Fruit fly (Drosophila melanogaster) whole organism, embryonic: ENCODE results near the gene CG31740.

Experiments
- ATbp ChIP-seq: fragments of 200-800 bp; sonication (Bioruptor generic); optimal IDR thresholded peaks from 2 replicates; lab custom pipeline; 2017; ENCODE audit warnings: missing biosample characterization, mild to moderate bottlenecking, missing genetic modification characterization, missing genetic modification reagents
- C15 ChIP-seq: fragments of 200-800 bp; sonication (Bioruptor generic); IDR thresholded peaks from 3 replicates; pipeline ENCODE4 v1.3.6; 2022; ENCODE audit warnings: missing biosample characterization, missing genetic modification characterization
- CG10147 ChIP-seq: fragments of 200-800 bp; sonication (Bioruptor generic); optimal IDR thresholded peaks from 2 replicates; lab custom pipeline; 2019; ENCODE audit warnings: missing biosample characterization, mild to moderate bottlenecking, missing genetic modification characterization, moderate library complexity
- CG10431 ChIP-seq: fragments of 200-800 bp; sonication (Bioruptor generic); optimal IDR thresholded peaks from 3 replicates; lab custom pipeline; 2018; ENCODE audit warnings: missing biosample characterization, mild to moderate bottlenecking, missing genetic modification characterization
- CG12236 ChIP-seq: fragments of 200-800 bp; sonication (Bioruptor generic); optimal IDR thresholded peaks from 2 replicates; lab custom pipeline; 2016; ENCODE audit warnings: missing biosample characterization, missing genetic modification characterization
- CG13123 ChIP-seq: fragments of 200-800 bp; sonication (Bioruptor generic); optimal IDR thresholded peaks from 2 replicates; lab custom pipeline; 2016; ENCODE audit warnings: missing biosample characterization, missing genetic modification characterization
- CG13296 ChIP-seq: fragments of 200-800 bp; sonication (Bioruptor generic); optimal IDR thresholded peaks from 3 replicates; lab custom pipeline; 2018; ENCODE audit warnings: missing biosample characterization, mild to moderate bottlenecking, missing genetic modification characterization
- CG2116 ChIP-seq: fragments of 200-800 bp; sonication (Bioruptor generic); optimal IDR thresholded peaks from 3 replicates; lab custom pipeline; 2018; ENCODE audit warnings: missing biosample characterization, mild to moderate bottlenecking, missing genetic modification characterization
- CG2120 ChIP-seq: fragments of 200-800 bp; sonication (Bioruptor generic); optimal IDR thresholded peaks from 3 replicates; lab custom pipeline; 2016; ENCODE audit warnings: missing biosample characterization, missing genetic modification characterization
- CG2129 ChIP-seq: fragments of 200-800 bp; sonication (Bioruptor generic); IDR thresholded peaks from 2 replicates; pipeline ENCODE4 v1.3.6; 2022; ENCODE audit warnings: missing biosample characterization, missing genetic modification characterization; ENCODE audit not compliant: partially characterized antibody
- CG31224 ChIP-seq: fragments of 200-800 bp; sonication (Bioruptor generic); IDR thresholded peaks from 2 replicates; pipeline ENCODE4 v1.3.6; 2022; ENCODE audit warnings: missing biosample characterization, missing genetic modification characterization
- CG4404 ChIP-seq: fragments of 200-800 bp; sonication (Bioruptor generic); IDR thresholded peaks from 2 replicates; pipeline ENCODE4 v1.3.6; 2022; ENCODE audit warnings: missing biosample characterization, missing genetic modification characterization
- CG4820 ChIP-seq: fragments of 200-800 bp; sonication (Bioruptor generic); optimal IDR thresholded peaks from 3 replicates; lab custom pipeline; 2016; ENCODE audit warnings: missing biosample characterization, missing genetic modification characterization
- CG6175 ChIP-seq: fragments of 200-800 bp; sonication (Bioruptor generic); IDR thresholded peaks from 3 replicates; pipeline ENCODE4 v1.3.6; 2022; ENCODE audit warnings: missing biosample characterization, missing genetic modification characterization
- CG6791 ChIP-seq: fragments of 200-800 bp; sonication (Bioruptor generic); IDR thresholded peaks from 3 replicates; pipeline ENCODE4 v1.3.6; 2022; ENCODE audit warnings: missing biosample characterization, missing genetic modification characterization; ENCODE audit not compliant: partially characterized antibody
- CG7271 ChIP-seq: fragments of 200-800 bp; sonication (Bioruptor generic); optimal IDR thresholded peaks from 2 replicates; lab custom pipeline; 2018; ENCODE audit warnings: missing biosample characterization, mild to moderate bottlenecking, missing genetic modification characterization, moderate library complexity
- CG9215 ChIP-seq: fragments of 200-800 bp; sonication (Bioruptor generic); IDR thresholded peaks from 2 replicates; pipeline ENCODE4 v1.3.6; 2022; ENCODE audit warnings: missing biosample characterization, missing genetic modification characterization
- CoRest ChIP-seq: fragments of 200-800 bp; sonication (Bioruptor generic); optimal IDR thresholded peaks from 3 replicates; lab custom pipeline; 2018; ENCODE audit warnings: missing biosample characterization, mild to moderate bottlenecking, missing genetic modification characterization, moderate library complexity
- Dip2 ChIP-seq: fragments of 200-800 bp; sonication (Bioruptor generic); IDR thresholded peaks from 2 replicates; pipeline ENCODE4 v1.3.6; 2022; ENCODE audit warnings: missing biosample characterization, missing genetic modification characterization
- Fer2 ChIP-seq: fragments of 200-800 bp; sonication (Bioruptor generic); optimal IDR thresholded peaks from 2 replicates; lab custom pipeline; 2018; ENCODE audit warnings: missing biosample characterization, mild to moderate bottlenecking, missing genetic modification characterization, moderate library complexity
- GATAe ChIP-seq: fragments of 200-800 bp; sonication (Bioruptor generic); conservative IDR thresholded peaks from 2 replicates; pipeline ENCODE4 v1.3.6; 2022; ENCODE audit warnings: missing biosample characterization, missing genetic modification characterization
- Med ChIP-seq: fragments of 200-800 bp; sonication (Bioruptor generic); peaks from one replicate; lab custom pipeline; 2016; ENCODE audit warnings: missing biosample characterization, missing genetic modification characterization, mild to moderate bottlenecking, inconsistent platforms, moderate library complexity
- Rx ChIP-seq: fragments of 200-800 bp; sonication (Bioruptor generic); IDR thresholded peaks from 2 replicates; pipeline ENCODE4 v1.3.6; 2022; ENCODE audit warnings: missing biosample characterization, missing genetic modification characterization
- YL-1 ChIP-seq: fragments of 200-800 bp; sonication (Bioruptor generic); optimal IDR thresholded peaks from 3 replicates; lab custom pipeline; 2017; ENCODE audit warnings: missing biosample characterization, mild to moderate bottlenecking, missing genetic modification characterization
- ab ChIP-seq: fragments of 200-800 bp; sonication (Bioruptor generic); optimal IDR thresholded peaks from 2 replicates; lab custom pipeline; 2016; ENCODE audit warnings: missing biosample characterization, missing genetic modification characterization
- aop ChIP-seq: fragments of 200-800 bp; sonication (Bioruptor generic); IDR thresholded peaks from 2 replicates; pipeline ENCODE4 v1.3.6; 2022; ENCODE audit warnings: missing biosample characterization, missing genetic modification characterization
- bbx ChIP-seq: fragments of 200-800 bp; sonication (Bioruptor generic); IDR thresholded peaks from 2 replicates; pipeline ENCODE4 v1.3.6; 2022; ENCODE audit warnings: missing biosample characterization, missing genetic modification characterization; ENCODE audit not compliant: partially characterized antibody
- bigmax ChIP-seq: fragments of 200-800 bp; sonication (Bioruptor generic); optimal IDR thresholded peaks from 2 replicates; lab custom pipeline; 2018; ENCODE audit warnings: missing biosample characterization, mild to moderate bottlenecking, missing genetic modification characterization
- chif ChIP-seq, 2 experiments: fragments of 200-800 bp; sonication (Bioruptor generic); optimal IDR thresholded peaks; 3 replicates each; lab custom pipeline; 2016; ENCODE audit warnings: missing biosample characterization in 2 of 2, missing genetic modification characterization in 2 of 2
- exex ChIP-seq: fragments of 200-800 bp; sonication (Bioruptor generic); optimal IDR thresholded peaks from 4 replicates; lab custom pipeline; 2018; ENCODE audit warnings: missing biosample characterization, mild to moderate bottlenecking, missing genetic modification characterization, moderate library complexity
- fd96Cb ChIP-seq: fragments of 200-800 bp; sonication (Bioruptor generic); optimal IDR thresholded peaks from 2 replicates; lab custom pipeline; 2018; ENCODE audit warnings: missing biosample characterization, mild to moderate bottlenecking, missing genetic modification characterization, moderate library complexity
- gt ChIP-seq: fragments of 200-800 bp; sonication (Bioruptor generic); IDR thresholded peaks from 2 replicates; pipeline ENCODE4 v1.3.6; 2022; ENCODE audit warnings: missing biosample characterization, missing genetic modification characterization
- lbe ChIP-seq: fragments of 200-800 bp; sonication (Bioruptor generic); optimal IDR thresholded peaks from 2 replicates; lab custom pipeline; 2016; ENCODE audit warnings: missing biosample characterization, mild to moderate bottlenecking, missing genetic modification characterization
- lov ChIP-seq, 2 experiments: fragments of 200-800 bp in 1 of 2; fragments of >200 bp in 1 of 2; sonication (Bioruptor generic) in 1 of 2; IDR thresholded peaks in 1 of 2; optimal IDR thresholded peaks in 1 of 2; 2 replicates in 1 of 2; 3 replicates in 1 of 2; pipeline versions ENCODE4 v1.3.6 to Lab custom; 2017 to 2022; ENCODE audit warnings: missing biosample characterization in 1 of 2, missing genetic modification characterization in 1 of 2
- onecut ChIP-seq: fragments of 200-800 bp; sonication (Bioruptor generic); IDR thresholded peaks from 2 replicates; pipeline ENCODE4 v1.3.6; 2022; ENCODE audit warnings: missing biosample characterization, missing genetic modification characterization
- org-1 ChIP-seq: fragments of 200-800 bp; sonication (Bioruptor generic); optimal IDR thresholded peaks from 2 replicates; lab custom pipeline; 2017; ENCODE audit warnings: missing biosample characterization, missing genetic modification characterization
- p53 ChIP-seq: fragments of 200-800 bp; sonication (Bioruptor generic); optimal IDR thresholded peaks from 2 replicates; lab custom pipeline; 2016; ENCODE audit warnings: missing biosample characterization, missing genetic modification characterization
- phol ChIP-seq: fragments of 200-800 bp; sonication (Bioruptor generic); optimal IDR thresholded peaks from 3 replicates; lab custom pipeline; 2018; ENCODE audit warnings: missing biosample characterization, mild to moderate bottlenecking, missing genetic modification characterization, moderate library complexity
- prd ChIP-seq, 3 experiments: fragments of >200 bp in 2 of 3; fragments of 200-800 bp in 1 of 3; sonication (Bioruptor generic) in 1 of 3; optimal IDR thresholded peaks in 2 of 3; IDR thresholded peaks in 1 of 3; 2 replicates in 2 of 3; 3 replicates in 1 of 3; pipeline versions ENCODE4 v1.3.6 to Lab custom; 2017 to 2022; ENCODE audit warnings: missing biosample characterization in 1 of 3, missing genetic modification characterization in 1 of 3
- sqz ChIP-seq: fragments of 200-800 bp; sonication (Bioruptor generic); optimal IDR thresholded peaks from 3 replicates; lab custom pipeline; 2018; ENCODE audit warnings: missing biosample characterization, mild to moderate bottlenecking, missing genetic modification characterization
- stwl ChIP-seq: fragments of 200-800 bp; sonication (Bioruptor generic); optimal IDR thresholded peaks from 3 replicates; lab custom pipeline; 2018; ENCODE audit warnings: missing biosample characterization, mild to moderate bottlenecking, missing genetic modification characterization, moderate library complexity
- sug ChIP-seq: fragments of 200-800 bp; optimal IDR thresholded peaks from 2 replicates; lab custom pipeline; 2019; ENCODE audit warnings: missing biosample characterization, mild to moderate bottlenecking, missing genetic modification characterization, moderate library complexity
- tio ChIP-seq: fragments of 200-800 bp; sonication (Bioruptor generic); optimal IDR thresholded peaks from 2 replicates; lab custom pipeline; 2017; ENCODE audit warnings: missing biosample characterization, missing genetic modification characterization, inconsistent platforms
- tna ChIP-seq: fragments of 200-800 bp; sonication (Bioruptor generic); IDR thresholded peaks from 2 replicates; pipeline ENCODE4 v1.3.6; 2022; ENCODE audit warnings: missing biosample characterization, missing genetic modification characterization; ENCODE audit not compliant: partially characterized antibody
- usp ChIP-seq: fragments of >200 bp; optimal IDR thresholded peaks from 2 replicates; lab custom pipeline; 2017; ENCODE audit warnings: missing biosample characterization, missing genetic modification characterization
- wdn ChIP-seq: fragments of 200-800 bp; sonication (Bioruptor generic); IDR thresholded peaks from 2 replicates; pipeline ENCODE4 v1.3.6; 2022; ENCODE audit warnings: missing biosample characterization, missing genetic modification characterization
- zen ChIP-seq: fragments of 200-800 bp; sonication (Bioruptor generic); optimal IDR thresholded peaks from 3 replicates; lab custom pipeline; 2018; ENCODE audit warnings: missing biosample characterization, mild to moderate bottlenecking, missing genetic modification characterization, moderate library complexity
- zfh1 ChIP-seq: fragments of 200-800 bp; sonication (Bioruptor generic); IDR thresholded peaks from 3 replicates; pipeline ENCODE4 v1.3.6; 2022; ENCODE audit warnings: missing biosample characterization, missing genetic modification characterization

The CG31740 gene

DNA sequence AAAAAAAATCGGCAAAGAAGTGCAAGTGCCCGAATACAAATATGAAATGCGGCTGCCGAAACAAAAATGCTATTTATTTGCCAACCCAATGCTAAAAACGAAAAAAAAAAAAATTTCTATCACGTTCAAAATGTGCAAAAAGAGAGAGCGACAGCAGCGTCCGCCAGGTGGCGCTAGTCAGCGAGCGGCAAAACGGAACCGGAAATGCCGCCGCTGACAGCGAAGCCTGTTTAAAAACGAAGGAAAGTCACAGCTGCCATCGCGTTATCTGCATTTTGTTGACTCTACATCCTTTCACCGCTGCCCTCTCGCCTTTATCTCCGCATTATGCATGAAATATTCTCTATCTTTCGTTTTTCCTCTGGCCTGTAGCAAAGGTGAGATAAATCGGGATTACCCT lies 48.5 kb upstream of the CG31740 start (continued):
- TF ChIP-seq prd (optimal IDR thresholded peaks at IDR 0.05; lab: Kevin White, UChicago): no peak
- peak; percentile 36; the same call in 1 of the 3 replicates for TF ChIP-seq prd (GFP tag; IDR thresholded peaks at IDR 0.05; lab: Robert Waterston, UW)
- TF ChIP-seq gt (GFP tag; lab: Robert Waterston, UW): no peak
- peak; percentile 3 for TF ChIP-seq tio (GFP tag; lab: Kevin White, UChicago)
- no peak for TF ChIP-seq CG31224 (GFP tag; lab: Robert Waterston, UW)
- TF ChIP-seq CG13123 (GFP tag; lab: Kevin White, UChicago): no peak
- no peak for TF ChIP-seq CG2129 (GFP tag; lab: Robert Waterston, UW)
- no peak for TF ChIP-seq sug (tag; lab: Kevin White, UChicago)
- no peak for TF ChIP-seq sqz (GFP tag; lab: Kevin White, UChicago)
- no peak for TF ChIP-seq CG6791 (GFP tag; lab: Robert Waterston, UW)
- TF ChIP-seq bbx (GFP tag; lab: Robert Waterston, UW): no peak
- 0 out of 3 replicates have a peak, but pooled peaks have one; percentile 28 for TF ChIP-seq zfh1 (GFP tag; lab: Robert Waterston, UW)
- TF ChIP-seq CG13296 (GFP tag; lab: Kevin White, UChicago): no peak
- no peak for TF ChIP-seq CG10431 (GFP tag; lab: Kevin White, UChicago)
- TF ChIP-seq stwl (tag; lab: Kevin White, UChicago): peak; percentile 39
- TF ChIP-seq phol (tag; lab: Kevin White, UChicago): no peak
- TF ChIP-seq lov (optimal IDR thresholded peaks at IDR 0.05; lab: Kevin White, UChicago): no peak
- TF ChIP-seq lov (GFP tag; IDR thresholded peaks at IDR 0.05; lab: Robert Waterston, UW): 0 out of 3 replicates have a peak, but pooled peaks have one; percentile 57
- TF ChIP-seq GATAe (GFP tag; lab: Robert Waterston, UW): no peak

DNA sequence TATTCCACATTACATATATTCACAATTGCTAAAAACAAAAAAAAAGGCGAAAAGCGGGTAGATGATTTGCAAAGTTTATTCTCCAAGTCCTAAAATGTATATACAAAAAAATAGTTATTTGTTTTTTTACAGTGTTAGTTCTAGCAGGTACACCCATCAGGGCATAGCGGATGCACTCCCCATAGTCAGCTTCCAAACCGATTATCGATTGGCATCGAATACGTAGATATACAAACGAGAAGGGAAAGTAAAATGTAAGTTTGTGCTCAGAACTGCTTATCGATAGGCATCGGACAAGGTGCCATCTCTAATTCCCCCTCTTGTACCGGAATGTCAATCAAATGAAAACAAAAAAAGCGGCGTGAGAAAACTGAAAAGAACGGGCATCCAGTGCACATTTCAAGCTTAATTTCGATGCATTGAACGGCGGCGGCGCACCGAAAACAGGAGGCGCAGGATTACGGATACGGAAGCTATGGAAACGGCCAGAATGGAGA lies 45.6 kb upstream of the CG31740 start, which contains the start of gene CG5674:
TSS of gene CG5674 (plus strand) at position 309 of the 497 bp plus-strand sequence.
- peak; percentile 40 for TF ChIP-seq CoRest (tag; lab: Kevin White, UChicago)
- TF ChIP-seq onecut (GFP tag; lab: Robert Waterston, UW): peak; percentile 63
- TF ChIP-seq CG9215 (GFP tag; lab: Robert Waterston, UW): peak; percentile 58
- peak; percentile 57 for TF ChIP-seq YL-1 (GFP tag; lab: Kevin White, UChicago)
- TF ChIP-seq fd96Cb (tag; lab: Kevin White, UChicago): peak; percentile 12
- no peak for TF ChIP-seq ATbp (GFP tag; lab: Kevin White, UChicago)
- TF ChIP-seq exex (tag; lab: Kevin White, UChicago): no peak
- TF ChIP-seq CG4820 (GFP tag; lab: Kevin White, UChicago): peak; percentile 30
- TF ChIP-seq zen (tag; lab: Kevin White, UChicago): peak; percentile 31
- TF ChIP-seq CG10147 (GFP tag; lab: Kevin White, UChicago): no peak
- TF ChIP-seq C15: no peak
- no peak for TF ChIP-seq aop
- no peak for TF ChIP-seq CG7271 (tag; lab: Kevin White, UChicago)
- TF ChIP-seq tna (GFP tag; lab: Robert Waterston, UW): peak; percentile 83
- no peak for TF ChIP-seq org-1 (GFP tag; lab: Kevin White, UChicago)
- no peak for TF ChIP-seq Dip2
- no peak for TF ChIP-seq ab (GFP tag; lab: Kevin White, UChicago)
- peak; percentile 53 for TF ChIP-seq p53
- no peak for TF ChIP-seq usp (GFP tag; lab: Kevin White, UChicago)
- TF ChIP-seq wdn (GFP tag; lab: Robert Waterston, UW): no peak; the same call in 1 of the 2 replicates
- TF ChIP-seq CG2120 (GFP tag; lab: Kevin White, UChicago): no peak
- TF ChIP-seq bigmax: no peak
- TF ChIP-seq CG4404 (GFP tag; lab: Robert Waterston, UW): no peak
- TF ChIP-seq CG2116 (GFP tag; lab: Kevin White, UChicago): peak; percentile 82
- no peak for TF ChIP-seq CG12236
- no peak for TF ChIP-seq Fer2
- TF ChIP-seq Med (GFP tag; lab: Kevin White, UChicago): no peak
- TF ChIP-seq CG6175 (GFP tag; lab: Robert Waterston, UW): 0 out of 3 replicates have a peak, but pooled peaks have one; percentile 23
- TF ChIP-seq lbe: no peak
- no peak for TF ChIP-seq Rx (GFP tag; lab: Robert Waterston, UW)
- TF ChIP-seq chif (GFP tag; optimal IDR thresholded peaks at IDR 0.05; lab: Kevin White, UChicago): peak; percentile 47 to 64
